Fruit fly (Drosophila melanogaster) whole organism, embryonic: ENCODE measurements around the gene Rtc1.
A peak's percentile ranks its signal among the peaks of the same experiment; 100 is the strongest.

Experiments
- Atf3 ChIP-seq: fragments of 200-800 bp; sonication (Bioruptor generic); optimal IDR thresholded peaks from 3 replicates; lab custom pipeline; 2016; ENCODE audit warnings: missing biosample characterization, missing genetic modification characterization
- CG12769 ChIP-seq: fragments of 200-800 bp; sonication (Bioruptor generic); optimal IDR thresholded peaks from 2 replicates; lab custom pipeline; 2019; ENCODE audit warnings: missing biosample characterization, mild to moderate bottlenecking, missing genetic modification characterization, moderate library complexity
- CG13287 ChIP-seq: fragments of 200-800 bp; sonication (Bioruptor generic); IDR thresholded peaks from 2 replicates; pipeline ENCODE4 v1.3.6; 2022; ENCODE audit warnings: missing biosample characterization, missing genetic modification characterization; ENCODE audit not compliant: partially characterized antibody
- CG13624 ChIP-seq: fragments of 200-800 bp; sonication (Bioruptor generic); optimal IDR thresholded peaks from 2 replicates; lab custom pipeline; 2016; ENCODE audit warnings: missing biosample characterization, missing genetic modification characterization
- CG13894 ChIP-seq: fragments of 200-800 bp; sonication (Bioruptor generic); optimal IDR thresholded peaks from 3 replicates; lab custom pipeline; 2018; ENCODE audit warnings: missing biosample characterization, mild to moderate bottlenecking, missing genetic modification characterization, moderate library complexity
- CG14050 ChIP-seq: fragments of 200-800 bp; sonication (Bioruptor generic); IDR thresholded peaks from 3 replicates; pipeline ENCODE4 v1.3.6; 2022; ENCODE audit warnings: missing biosample characterization, missing genetic modification characterization
- CG1647 ChIP-seq: fragments of 200-800 bp; sonication (Bioruptor generic); optimal IDR thresholded peaks from 3 replicates; lab custom pipeline; 2016; ENCODE audit warnings: missing biosample characterization, missing genetic modification characterization
- CG16863 ChIP-seq: fragments of 200-800 bp; sonication (Bioruptor generic); optimal IDR thresholded peaks from 3 replicates; lab custom pipeline; 2016; ENCODE audit warnings: missing biosample characterization, missing genetic modification characterization
- CG17568 ChIP-seq: fragments of 200-800 bp; sonication (Bioruptor generic); optimal IDR thresholded peaks from 2 replicates; lab custom pipeline; 2018; ENCODE audit warnings: missing biosample characterization, mild to moderate bottlenecking, missing genetic modification characterization, moderate library complexity
- CG2199 ChIP-seq: fragments of 200-800 bp; sonication (Bioruptor generic); IDR thresholded peaks from 3 replicates; pipeline ENCODE4 v1.3.6; 2022; ENCODE audit warnings: missing biosample characterization, missing genetic modification characterization
- CG31365 ChIP-seq: fragments of 200-800 bp; sonication (Bioruptor generic); optimal IDR thresholded peaks from 2 replicates; lab custom pipeline; 2018; ENCODE audit warnings: missing biosample characterization, mild to moderate bottlenecking, missing genetic modification characterization
- CG32532 ChIP-seq: fragments of 200-800 bp; sonication (Bioruptor generic); IDR thresholded peaks from 2 replicates; pipeline ENCODE4 v1.3.6; 2022; ENCODE audit warnings: missing biosample characterization, missing genetic modification characterization
- CG3726 ChIP-seq: fragments of 200-800 bp; sonication (Bioruptor generic); IDR thresholded peaks from 3 replicates; pipeline ENCODE4, ENCODE4 v1.3.6; 2022; ENCODE audit warnings: missing biosample characterization, missing genetic modification characterization
- CG4360 ChIP-seq: fragments of 200-800 bp; sonication (Bioruptor generic); IDR thresholded peaks from 2 replicates; pipeline ENCODE4 v1.3.6; 2022; ENCODE audit warnings: missing biosample characterization, missing genetic modification characterization
- CG43689 ChIP-seq: fragments of 200-800 bp; sonication (Bioruptor generic); IDR thresholded peaks from 2 replicates; pipeline ENCODE4 v1.3.6; 2022; ENCODE audit warnings: missing biosample characterization, missing genetic modification characterization
- CHES-1-like ChIP-seq: fragments of 200-800 bp; sonication (Bioruptor generic); optimal IDR thresholded peaks from 2 replicates; lab custom pipeline; 2016; ENCODE audit warnings: missing biosample characterization, missing genetic modification characterization
- Eip74EF ChIP-seq, 2 experiments: fragments of 200-800 bp in 1 of 2; fragments of >200 bp in 1 of 2; sonication (Bioruptor generic) in 1 of 2; optimal IDR thresholded peaks; 2 replicates each; lab custom pipeline; 2017 to 2019; ENCODE audit warnings: missing biosample characterization in 2 of 2, missing genetic modification characterization in 2 of 2, mild to moderate bottlenecking in 1 of 2, moderate library complexity in 1 of 2
- HLH54F ChIP-seq: fragments of 200-800 bp; sonication (Bioruptor generic); optimal IDR thresholded peaks from 3 replicates; lab custom pipeline; 2016; ENCODE audit warnings: missing biosample characterization, missing genetic modification characterization
- Max ChIP-seq: fragments of 200-800 bp; sonication (Bioruptor generic); optimal IDR thresholded peaks from 2 replicates; lab custom pipeline; 2016; ENCODE audit warnings: missing biosample characterization, mild to moderate bottlenecking, missing genetic modification characterization
- Meics ChIP-seq: fragments of 200-800 bp; sonication (Bioruptor generic); optimal IDR thresholded peaks from 2 replicates; lab custom pipeline; 2017; ENCODE audit warnings: missing biosample characterization, mild to moderate bottlenecking, missing genetic modification characterization
- Neu2 ChIP-seq: fragments of 200-800 bp; sonication (Bioruptor generic); optimal IDR thresholded peaks from 3 replicates; lab custom pipeline; 2016; ENCODE audit warnings: missing biosample characterization, missing genetic modification characterization, borderline replicate concordance
- abd-A ChIP-seq: fragments of 200-800 bp; sonication (Bioruptor generic); optimal IDR thresholded peaks from 3 replicates; lab custom pipeline; 2019; ENCODE audit warnings: missing biosample characterization, mild to moderate bottlenecking, missing genetic modification characterization, moderate library complexity
- ap ChIP-seq: fragments of 200-800 bp; sonication (Bioruptor generic); IDR thresholded peaks from 2 replicates; pipeline ENCODE4 v1.3.6; 2022; ENCODE audit warnings: missing biosample characterization, missing genetic modification characterization
- bigmax ChIP-seq: fragments of 200-800 bp; sonication (Bioruptor generic); optimal IDR thresholded peaks from 2 replicates; lab custom pipeline; 2018; ENCODE audit warnings: missing biosample characterization, mild to moderate bottlenecking, missing genetic modification characterization
- chinmo ChIP-seq: fragments of 200-800 bp; sonication (Bioruptor generic); IDR thresholded peaks from 4 replicates; pipeline ENCODE4 v1.3.6; 2022; ENCODE audit warnings: missing biosample characterization, missing genetic modification characterization; ENCODE audit not compliant: partially characterized antibody
- en ChIP-seq: fragments of 200-800 bp; sonication (Bioruptor generic); optimal IDR thresholded peaks from 2 replicates; lab custom pipeline; 2016; ENCODE audit warnings: missing biosample characterization, missing genetic modification characterization
- p53 ChIP-seq: fragments of 200-800 bp; sonication (Bioruptor generic); optimal IDR thresholded peaks from 2 replicates; lab custom pipeline; 2016; ENCODE audit warnings: missing biosample characterization, missing genetic modification characterization
- pros ChIP-seq: fragments of 200-800 bp; sonication (Bioruptor generic); optimal IDR thresholded peaks from 3 replicates; lab custom pipeline; 2019; ENCODE audit warnings: missing biosample characterization, mild to moderate bottlenecking, missing genetic modification characterization, moderate library complexity
- psq ChIP-seq: fragments of 200-800 bp; sonication (Bioruptor generic); optimal IDR thresholded peaks from 2 replicates; lab custom pipeline; 2017; ENCODE audit warnings: missing biosample characterization, missing genetic modification characterization
- pzg ChIP-seq: fragments of 200-800 bp; sonication (Bioruptor generic); optimal IDR thresholded peaks from 3 replicates; lab custom pipeline; 2018; ENCODE audit warnings: missing biosample characterization, mild to moderate bottlenecking, missing genetic modification characterization, moderate library complexity
- sd ChIP-seq: fragments of 200-800 bp; sonication (Bioruptor generic); optimal IDR thresholded peaks from 3 replicates; lab custom pipeline; 2018; ENCODE audit warnings: missing biosample characterization, mild to moderate bottlenecking, missing genetic modification characterization, moderate library complexity
- sens ChIP-seq: fragments of 200-800 bp; sonication (Bioruptor generic); peaks from one replicate; lab custom pipeline; 2016; ENCODE audit warnings: missing biosample characterization, missing genetic modification characterization
- sqz ChIP-seq: fragments of 200-800 bp; sonication (Bioruptor generic); optimal IDR thresholded peaks from 3 replicates; lab custom pipeline; 2018; ENCODE audit warnings: missing biosample characterization, mild to moderate bottlenecking, missing genetic modification characterization
- sr ChIP-seq: fragments of 200-800 bp; sonication (Bioruptor generic); IDR thresholded peaks from 3 replicates; pipeline ENCODE4 v1.3.6; 2022; ENCODE audit warnings: missing biosample characterization, missing genetic modification characterization
- zf30C ChIP-seq: fragments of 200-800 bp; sonication (Bioruptor generic); optimal IDR thresholded peaks from 3 replicates; lab custom pipeline; 2018; ENCODE audit warnings: missing biosample characterization, mild to moderate bottlenecking, missing genetic modification characterization
- zfh1 ChIP-seq: fragments of 200-800 bp; sonication (Bioruptor generic); IDR thresholded peaks from 3 replicates; pipeline ENCODE4 v1.3.6; 2022; ENCODE audit warnings: missing biosample characterization, missing genetic modification characterization
- zfh2 ChIP-seq: fragments of 200-800 bp; sonication (Bioruptor generic); optimal IDR thresholded peaks from 2 replicates; lab custom pipeline; 2016; ENCODE audit warnings: missing biosample characterization, missing genetic modification characterization

Rtc1 gene

dm6 chrX:13752543-13753046 is 4.4 kb upstream of the Rtc1 start (continued):
- TF ChIP-seq CHES-1-like (GFP tag; lab: Kevin White, UChicago) (no peak), pzg (GFP tag; lab: Kevin White, UChicago) (no peak), CG16863 (GFP tag; lab: Kevin White, UChicago) (no peak), Max (no peak), HLH54F (no peak), CG3726 (no peak), zfh2 (no peak), Meics (GFP tag; lab: Kevin White, UChicago) (peak; percentile 38), CG2199 (GFP tag; lab: Robert Waterston, UW) (no peak), p53 (no peak), CG1647 (GFP tag; lab: Kevin White, UChicago) (no peak), Atf3 (GFP tag; lab: Kevin White, UChicago) (no peak), abd-A (tag; lab: Kevin White, UChicago) (peak; percentile 71), CG31365 (tag; lab: Kevin White, UChicago) (no peak), sr (GFP tag; lab: Robert Waterston, UW) (no peak), CG17568 (GFP tag; lab: Kevin White, UChicago) (no peak), zf30C (GFP tag; lab: Kevin White, UChicago) (no peak), ap (GFP tag; lab: Robert Waterston, UW) (no peak), CG32532 (peak; percentile 25; the same call in 1 of the 2 replicates)

DNA sequence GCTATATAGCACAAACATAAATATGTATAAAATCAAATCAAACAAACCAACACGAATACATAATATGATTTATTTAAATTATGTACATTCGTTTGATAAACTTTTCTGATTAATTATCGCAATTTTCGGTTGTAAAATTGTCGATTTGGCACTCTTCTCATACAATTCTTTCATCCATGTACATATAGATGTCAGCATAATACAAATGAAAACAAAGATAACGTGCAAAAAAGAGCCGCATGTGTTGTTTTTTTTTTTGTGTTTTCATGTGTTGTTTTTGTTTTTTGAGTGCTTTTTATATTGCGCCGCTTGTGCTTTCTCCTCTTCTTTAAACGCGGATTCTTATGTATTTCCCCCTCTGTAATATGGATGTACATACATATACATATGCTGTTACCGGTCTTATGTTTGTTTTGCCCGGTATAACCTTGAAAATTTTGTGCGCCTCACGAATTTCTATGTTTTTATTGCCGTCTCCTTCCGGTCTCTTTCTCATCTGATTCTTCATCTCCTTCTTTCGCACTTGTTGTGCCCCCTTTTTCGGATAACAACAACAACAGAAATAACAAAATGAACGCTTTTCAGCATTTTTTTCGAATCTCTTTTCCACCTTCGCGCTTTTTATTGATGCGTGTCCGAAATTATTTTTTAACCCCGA is 3.7 kb upstream of the Rtc1 start:
- peak; percentile 3 for TF ChIP-seq CG12769
- 0 out of 4 replicates have a peak, but pooled peaks have one; percentile 71 for TF ChIP-seq chinmo (GFP tag; lab: Robert Waterston, UW)
- peak; percentile 43 for TF ChIP-seq sd (tag; lab: Kevin White, UChicago)
- TF ChIP-seq Neu2: no peak
- TF ChIP-seq CG13624: peak; percentile 9
- TF ChIP-seq en (GFP tag; lab: Kevin White, UChicago): no peak
- TF ChIP-seq CG4360 (GFP tag; lab: Robert Waterston, UW): peak; percentile 78
- 0 out of 2 replicates have a peak, but pooled peaks have one; percentile 12 for TF ChIP-seq CG13287
- peak; percentile 16 for TF ChIP-seq CG13894
- TF ChIP-seq zfh1 (GFP tag; lab: Robert Waterston, UW): no peak
- peak; percentile 72 for TF ChIP-seq psq (GFP tag; lab: Kevin White, UChicago)
- peak; percentile 65 for TF ChIP-seq bigmax (GFP tag; lab: Kevin White, UChicago)
- peak; percentile 45 for TF ChIP-seq sqz (GFP tag; lab: Kevin White, UChicago)
- TF ChIP-seq pros (GFP tag; lab: Kevin White, UChicago): peak; percentile 47
- TF ChIP-seq CG14050 (GFP tag; lab: Robert Waterston, UW): no peak
- peak in 1 of 2 experiments; percentile 11 for TF ChIP-seq Eip74EF (GFP tag; optimal IDR thresholded peaks at IDR 0.05; lab: Kevin White, UChicago)

- TF ChIP-seq CG43689: no peak
- TF ChIP-seq sens (GFP tag; lab: Kevin White, UChicago): peak; percentile 5
- TF ChIP-seq CG13624: peak; percentile 1
- TF ChIP-seq, all 482 proteins: peak for 2
These were observed 3.2 kb upstream of the Rtc1 start for dm6 chrX:13753775-13754174.
